Worm (Caenorhabditis elegans): Measurements from ENCODE around the gene C33F10.14.

DNA sequence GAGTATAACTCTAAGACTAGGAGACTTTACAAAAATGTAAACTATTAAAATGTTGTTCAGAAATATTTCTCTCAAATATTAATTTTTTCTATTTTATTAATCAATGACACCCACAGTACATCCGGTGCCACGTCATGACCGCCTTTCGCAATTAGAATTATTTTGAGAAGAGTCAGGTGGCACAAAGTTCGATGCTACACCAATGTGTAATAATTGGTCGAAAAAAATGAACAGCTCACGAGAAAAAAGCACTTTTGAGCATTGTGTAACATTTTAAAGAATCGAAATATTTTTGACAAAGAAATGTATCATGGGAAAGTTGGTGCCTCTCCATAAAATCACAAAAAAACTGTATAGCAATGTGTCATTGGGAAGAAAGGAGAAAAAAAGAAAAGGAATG is 9.6 kb downstream of the C33F10.14 start:
- TF ChIP-seq tbx-37 (GFP tag; conservative IDR thresholded peaks at IDR 0.05) (no peak), ama-1 (optimal IDR thresholded peaks at IDR 0.05) (no peak)

Data from whole organism, early embryonic.